Fruit fly (Drosophila melanogaster) whole organism, embryonic: ENCODE measurements around the gene sordd2.
A peak's percentile ranks its signal among the peaks of the same experiment; 100 is the strongest.

Experiments
- Atf3 ChIP-seq: fragments of 200-800 bp; sonication (Bioruptor generic); optimal IDR thresholded peaks from 3 replicates; lab custom pipeline; 2016; ENCODE audit warnings: missing biosample characterization, missing genetic modification characterization
- Bgb ChIP-seq: fragments of 200-800 bp; sonication (Bioruptor generic); IDR thresholded peaks from 2 replicates; pipeline ENCODE4 v1.3.6; 2022; ENCODE audit warnings: missing biosample characterization, missing genetic modification characterization; ENCODE audit not compliant: partially characterized antibody
- BtbVII ChIP-seq: fragments of 200-800 bp; sonication (Bioruptor generic); optimal IDR thresholded peaks from 3 replicates; lab custom pipeline; 2017; ENCODE audit warnings: missing biosample characterization, mild to moderate bottlenecking, missing genetic modification characterization
- CG10267 ChIP-seq: fragments of 200-800 bp; sonication (Bioruptor generic); optimal IDR thresholded peaks from 2 replicates; lab custom pipeline; 2018; ENCODE audit warnings: missing biosample characterization, mild to moderate bottlenecking, missing genetic modification characterization, moderate library complexity
- CG11504 ChIP-seq: fragments of 200-800 bp; sonication (Bioruptor generic); optimal IDR thresholded peaks from 3 replicates; lab custom pipeline; 2019; ENCODE audit warnings: missing biosample characterization, mild to moderate bottlenecking, missing genetic modification characterization, moderate library complexity
- CG11695 ChIP-seq: fragments of 200-800 bp; sonication (Bioruptor generic); IDR thresholded peaks from 3 replicates; pipeline ENCODE4 v1.3.6; 2022; ENCODE audit warnings: missing biosample characterization, missing genetic modification characterization
- CG12391 ChIP-seq: fragments of 200-800 bp; sonication (Bioruptor generic); optimal IDR thresholded peaks from 3 replicates; lab custom pipeline; 2018; ENCODE audit warnings: missing biosample characterization, mild to moderate bottlenecking, missing genetic modification characterization, moderate library complexity
- CG15479 ChIP-seq: fragments of 200-800 bp; sonication (Bioruptor generic); optimal IDR thresholded peaks from 3 replicates; lab custom pipeline; 2019; ENCODE audit warnings: missing biosample characterization, mild to moderate bottlenecking, missing genetic modification characterization, moderate library complexity
- CG15514 ChIP-seq: fragments of 200-800 bp; sonication (Bioruptor generic); optimal IDR thresholded peaks from 3 replicates; lab custom pipeline; 2017; ENCODE audit warnings: missing biosample characterization, missing genetic modification characterization, mild to moderate bottlenecking, moderate library complexity, missing genetic modification reagents
- CG16813 ChIP-seq: fragments of 200-800 bp; sonication (Bioruptor generic); IDR thresholded peaks from 3 replicates; pipeline ENCODE4 v1.3.6; 2022; ENCODE audit warnings: missing biosample characterization, missing genetic modification characterization; ENCODE audit not compliant: partially characterized antibody
- CG18619 ChIP-seq: fragments of 200-800 bp; sonication (Bioruptor generic); optimal IDR thresholded peaks from 3 replicates; lab custom pipeline; 2017; ENCODE audit warnings: missing biosample characterization, mild to moderate bottlenecking, missing genetic modification characterization
- CG2889 ChIP-seq: fragments of 200-800 bp; sonication (Bioruptor generic); IDR thresholded peaks from 3 replicates; pipeline ENCODE4 v1.3.6; 2022; ENCODE audit warnings: missing biosample characterization, missing genetic modification characterization
- CG32767 ChIP-seq: fragments of 200-800 bp; sonication (Bioruptor generic); IDR thresholded peaks from 2 replicates; pipeline ENCODE4 v1.3.6; 2022; ENCODE audit warnings: missing biosample characterization, missing genetic modification characterization
- CG34376 ChIP-seq: fragments of 200-800 bp; sonication (Bioruptor generic); optimal IDR thresholded peaks from 2 replicates; lab custom pipeline; 2018; ENCODE audit warnings: missing biosample characterization, mild to moderate bottlenecking, missing genetic modification characterization
- CG34422 ChIP-seq: fragments of 200-800 bp; sonication (Bioruptor generic); IDR thresholded peaks from 3 replicates; pipeline ENCODE4 v1.3.6; 2022; ENCODE audit warnings: missing biosample characterization, missing genetic modification characterization
- CG3838 ChIP-seq: fragments of 200-800 bp; sonication (Bioruptor generic); optimal IDR thresholded peaks from 3 replicates; lab custom pipeline; 2016; ENCODE audit warnings: missing biosample characterization, missing genetic modification characterization
- CG4854 ChIP-seq: fragments of 200-800 bp; sonication (Bioruptor generic); optimal IDR thresholded peaks from 2 replicates; lab custom pipeline; 2016; ENCODE audit warnings: missing biosample characterization, missing genetic modification characterization, inconsistent platforms
- CG6654 ChIP-seq: fragments of 200-800 bp; sonication (Bioruptor generic); optimal IDR thresholded peaks from 2 replicates; lab custom pipeline; 2017; ENCODE audit warnings: missing biosample characterization, mild to moderate bottlenecking, missing genetic modification characterization
- CG7745 ChIP-seq: fragments of 200-800 bp; sonication (Bioruptor generic); optimal IDR thresholded peaks from 2 replicates; lab custom pipeline; 2018; ENCODE audit warnings: missing biosample characterization, mild to moderate bottlenecking, missing genetic modification characterization, moderate library complexity
- CrebB ChIP-seq: fragments of 200-800 bp; sonication (Bioruptor generic); optimal IDR thresholded peaks from 3 replicates; lab custom pipeline; 2018; ENCODE audit warnings: missing biosample characterization, mild to moderate bottlenecking, missing genetic modification characterization
- D ChIP-seq, 2 experiments: fragments of 200-800 bp in 1 of 2; fragments of >200 bp in 1 of 2; sonication (Bioruptor generic) in 1 of 2; optimal IDR thresholded peaks; 2 replicates in 1 of 2; 3 replicates in 1 of 2; lab custom pipeline; 2017; ENCODE audit warnings: mild to moderate bottlenecking in 1 of 2, missing biosample characterization in 1 of 2, missing genetic modification characterization in 1 of 2, missing genetic modification reagents in 1 of 2
- D19B ChIP-seq: fragments of 200-800 bp; sonication (Bioruptor generic); optimal IDR thresholded peaks from 2 replicates; lab custom pipeline; 2017; ENCODE audit warnings: missing biosample characterization, mild to moderate bottlenecking, missing genetic modification characterization
- E2f2 ChIP-seq: fragments of 200-800 bp; sonication (Bioruptor generic); IDR thresholded peaks from 2 replicates; pipeline ENCODE4 v1.3.6; 2022; ENCODE audit warnings: missing biosample characterization, missing genetic modification characterization
- Ets97D ChIP-seq: fragments of 200-800 bp; sonication (Bioruptor generic); optimal IDR thresholded peaks from 3 replicates; lab custom pipeline; 2016; ENCODE audit warnings: missing biosample characterization, missing genetic modification characterization
- Hr39 ChIP-seq: fragments of >200 bp; optimal IDR thresholded peaks from 2 replicates; lab custom pipeline; 2017
- MESR4 ChIP-seq: fragments of 200-800 bp; sonication (Bioruptor generic); optimal IDR thresholded peaks from 2 replicates; lab custom pipeline; 2018; ENCODE audit warnings: missing biosample characterization, mild to moderate bottlenecking, missing genetic modification characterization, moderate library complexity
- Nf-YB ChIP-seq: fragments of 200-800 bp; sonication (Bioruptor generic); optimal IDR thresholded peaks from 3 replicates; lab custom pipeline; 2019; ENCODE audit warnings: missing biosample characterization, mild to moderate bottlenecking, missing genetic modification characterization, moderate library complexity
- Optix ChIP-seq: fragments of 200-800 bp; sonication (Bioruptor generic); IDR thresholded peaks from 3 replicates; pipeline ENCODE4 v1.3.6; 2022; ENCODE audit warnings: missing biosample characterization, missing genetic modification characterization
- Trl ChIP-seq, 3 experiments: fragments of >200 bp in 2 of 3; fragments of 200-800 bp in 1 of 3; sonication (Bioruptor generic) in 1 of 3; optimal IDR thresholded peaks; 2 replicates in 1 of 3; 3 replicates in 2 of 3; lab custom pipeline; 2016 to 2017; ENCODE audit warnings: missing biosample characterization in 1 of 3, missing genetic modification characterization in 1 of 3
- YL-1 ChIP-seq: fragments of 200-800 bp; sonication (Bioruptor generic); optimal IDR thresholded peaks from 3 replicates; lab custom pipeline; 2017; ENCODE audit warnings: missing biosample characterization, mild to moderate bottlenecking, missing genetic modification characterization
- chinmo ChIP-seq: fragments of 200-800 bp; sonication (Bioruptor generic); IDR thresholded peaks from 4 replicates; pipeline ENCODE4 v1.3.6; 2022; ENCODE audit warnings: missing biosample characterization, missing genetic modification characterization; ENCODE audit not compliant: partially characterized antibody
- crol ChIP-seq: fragments of 200-800 bp; sonication (Bioruptor generic); IDR thresholded peaks from 2 replicates; pipeline ENCODE4 v1.3.6; 2022; ENCODE audit warnings: missing biosample characterization, missing genetic modification characterization
- dmrt11E ChIP-seq: fragments of 200-800 bp; sonication (Bioruptor generic); optimal IDR thresholded peaks from 3 replicates; lab custom pipeline; 2018; ENCODE audit warnings: missing biosample characterization, mild to moderate bottlenecking, missing genetic modification characterization, moderate library complexity
- dpn ChIP-seq, 2 experiments: fragments of 200-800 bp; sonication (Bioruptor generic); optimal IDR thresholded peaks; 3 replicates each; lab custom pipeline; 2016; ENCODE audit warnings: missing biosample characterization in 2 of 2, missing genetic modification characterization in 2 of 2
- ewg ChIP-seq: fragments of 200-800 bp; sonication (Bioruptor generic); optimal IDR thresholded peaks from 3 replicates; lab custom pipeline; 2017; ENCODE audit warnings: mild to moderate bottlenecking, missing biosample characterization, missing genetic modification reagents, missing genetic modification characterization
- hbn ChIP-seq: fragments of 200-800 bp; sonication (Bioruptor generic); IDR thresholded peaks from 2 replicates; pipeline ENCODE4 v1.3.6; 2022; ENCODE audit warnings: missing biosample characterization, missing genetic modification characterization; ENCODE audit not compliant: partially characterized antibody
- hth ChIP-seq: fragments of >200 bp; optimal IDR thresholded peaks from 2 replicates; lab custom pipeline; 2017; ENCODE audit warnings: inconsistent platforms
- lilli ChIP-seq: fragments of 200-800 bp; sonication (Bioruptor generic); optimal IDR thresholded peaks from 3 replicates; lab custom pipeline; 2016; ENCODE audit warnings: missing biosample characterization, missing genetic modification characterization
- mam ChIP-seq: fragments of 200-800 bp; sonication (Bioruptor generic); optimal IDR thresholded peaks from 3 replicates; lab custom pipeline; 2016; ENCODE audit warnings: missing biosample characterization, missing genetic modification characterization
- nerfin-1 ChIP-seq: fragments of 200-800 bp; sonication (Bioruptor generic); optimal IDR thresholded peaks from 3 replicates; lab custom pipeline; 2019; ENCODE audit warnings: missing biosample characterization, mild to moderate bottlenecking, missing genetic modification characterization, moderate library complexity
- nom ChIP-seq: fragments of 200-800 bp; sonication (Bioruptor generic); optimal IDR thresholded peaks from 2 replicates; lab custom pipeline; 2017; ENCODE audit warnings: missing biosample characterization, missing genetic modification characterization, mild to moderate bottlenecking, moderate library complexity, missing genetic modification reagents
- phol ChIP-seq: fragments of 200-800 bp; sonication (Bioruptor generic); optimal IDR thresholded peaks from 3 replicates; lab custom pipeline; 2018; ENCODE audit warnings: missing biosample characterization, mild to moderate bottlenecking, missing genetic modification characterization, moderate library complexity
- schlank ChIP-seq: fragments of 200-800 bp; sonication (Bioruptor generic); optimal IDR thresholded peaks from 2 replicates; lab custom pipeline; 2018; ENCODE audit warnings: missing biosample characterization, mild to moderate bottlenecking, missing genetic modification characterization
- sens ChIP-seq: fragments of 200-800 bp; sonication (Bioruptor generic); peaks from one replicate; lab custom pipeline; 2016; ENCODE audit warnings: missing biosample characterization, missing genetic modification characterization
- tll ChIP-seq, 2 experiments: fragments of 200-800 bp in 1 of 2; fragments of >200 bp in 1 of 2; sonication (Bioruptor generic) in 1 of 2; optimal IDR thresholded peaks; 2 replicates each; lab custom pipeline; 2017 to 2019; ENCODE audit warnings: missing biosample characterization in 2 of 2, missing genetic modification characterization in 2 of 2, mild to moderate bottlenecking in 1 of 2, moderate library complexity in 1 of 2
- trem ChIP-seq: fragments of 200-800 bp; optimal IDR thresholded peaks from 3 replicates; lab custom pipeline; 2019; ENCODE audit warnings: missing biosample characterization, mild to moderate bottlenecking, missing genetic modification characterization, moderate library complexity
- wek ChIP-seq: fragments of 200-800 bp; sonication (Bioruptor generic); optimal IDR thresholded peaks from 3 replicates; lab custom pipeline; 2018; ENCODE audit warnings: missing biosample characterization, mild to moderate bottlenecking, missing genetic modification characterization, moderate library complexity

The sordd2 gene

DNA sequence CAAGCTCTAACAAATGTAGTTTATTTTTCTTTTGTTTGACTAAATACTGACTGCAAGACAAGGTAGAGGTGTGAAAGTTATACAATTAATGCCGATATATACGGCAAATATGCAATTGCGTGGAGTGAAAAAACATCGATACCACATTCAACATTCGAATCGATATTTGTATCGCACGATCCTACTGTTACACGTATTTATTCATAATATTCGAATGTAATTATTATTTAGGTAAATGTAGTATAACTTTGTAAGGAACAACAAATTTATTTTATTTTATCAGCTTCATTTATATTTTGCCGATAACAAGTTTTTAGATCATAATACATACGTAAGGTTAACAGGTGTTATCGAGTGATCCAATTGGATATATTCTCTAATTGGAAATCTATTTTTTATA, 36.4 kb upstream of the sordd2 start, which contains the start of gene Chc (continued):
- TF ChIP-seq trem (tag; lab: Kevin White, UChicago) (peak; percentile 44), wek (GFP tag; lab: Kevin White, UChicago) (no peak), CG10267 (tag; lab: Kevin White, UChicago) (peak; percentile 25), CG16813 (GFP tag; lab: Robert Waterston, UW) (peak; percentile 98), CG4854 (no peak), E2f2 (peak; percentile 50; the same call in 1 of the 2 replicates), CG15479 (GFP tag; lab: Kevin White, UChicago) (peak; percentile 44), Atf3 (no peak), Bgb (peak; percentile 98)

DNA sequence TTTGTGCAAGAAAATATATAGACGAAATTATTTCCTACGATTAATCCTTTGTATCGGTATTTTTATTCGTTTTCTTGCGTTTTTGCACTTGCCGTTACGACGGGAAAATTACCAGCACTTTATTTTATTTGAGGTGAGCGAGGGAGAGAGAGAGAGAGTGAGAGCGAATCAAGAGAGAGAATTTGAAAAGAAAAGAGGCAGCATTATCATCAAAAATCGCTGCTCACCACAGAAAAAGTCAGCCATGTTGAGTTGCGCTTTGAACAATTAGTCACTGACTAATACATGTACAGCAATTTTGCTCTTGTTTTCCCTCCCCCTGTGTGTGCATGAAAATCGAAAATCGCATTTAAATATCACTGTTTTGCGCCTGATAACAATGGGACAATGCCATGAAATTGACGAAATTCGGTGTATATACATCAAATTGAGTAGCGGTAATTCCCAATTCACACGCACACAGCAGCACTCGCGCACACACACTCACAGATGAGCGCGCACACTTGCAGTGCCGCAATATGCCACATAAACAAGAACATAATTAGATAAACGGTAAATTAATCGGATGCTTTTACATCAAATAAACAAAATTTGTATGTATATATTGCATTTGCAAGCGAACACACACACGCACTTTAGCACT, 35.8 kb upstream of the sordd2 start:
- TF ChIP-seq Optix (GFP tag; lab: Robert Waterston, UW) (no peak), CG18619 (no peak), ewg (peak; percentile 9), mam (GFP tag; lab: Kevin White, UChicago) (no peak), CG2889 (GFP tag; lab: Robert Waterston, UW) (no peak), chinmo (GFP tag; lab: Robert Waterston, UW) (peak; percentile 51; the same call in 1 of the 4 replicates), hbn (peak; percentile 39; the same call in 1 of the 2 replicates), sens (peak; percentile 50), tll (GFP tag; optimal IDR thresholded peaks at IDR 0.05; lab: Kevin White, UChicago) (peak in 1 of 2 experiments; percentile 13), Trl (optimal IDR thresholded peaks at IDR 0.05; lab: Kevin White, UChicago) (peak; percentile 89 to 96), Trl (GFP tag; optimal IDR thresholded peaks at IDR 0.05; lab: Kevin White, UChicago) (peak; percentile 5), BtbVII (GFP tag; lab: Kevin White, UChicago) (peak; percentile 24), schlank (tag; lab: Kevin White, UChicago) (no peak), crol (GFP tag; lab: Robert Waterston, UW) (0 out of 2 replicates have a peak, but pooled peaks have one; percentile 9), CG34376 (peak; percentile 49), CG3838 (GFP tag; lab: Kevin White, UChicago) (no peak), nerfin-1 (tag; lab: Kevin White, UChicago) (peak; percentile 75), CrebB (tag; lab: Kevin White, UChicago) (no peak), dmrt11E (tag; lab: Kevin White, UChicago) (no peak), CG11695 (no peak), nom (GFP tag; lab: Kevin White, UChicago) (peak; percentile 57), CG11504 (no peak), CG15479 (GFP tag; lab: Kevin White, UChicago) (peak; percentile 17), CG12391 (tag; lab: Kevin White, UChicago) (no peak), hth (lab: Kevin White, UChicago) (no peak), YL-1 (GFP tag; lab: Kevin White, UChicago) (peak; percentile 44), CG6654 (GFP tag; lab: Kevin White, UChicago) (no peak), D (optimal IDR thresholded peaks at IDR 0.05; lab: Kevin White, UChicago) (peak; percentile 45), D (GFP tag; optimal IDR thresholded peaks at IDR 0.05; lab: Kevin White, UChicago) (no peak), CG7745 (tag; lab: Kevin White, UChicago) (peak; percentile 21), dpn (GFP tag; optimal IDR thresholded peaks at IDR 0.05; lab: Kevin White, UChicago) (no peak), Hr39 (no peak), CG34422 (GFP tag; lab: Robert Waterston, UW) (peak; percentile 18; the same call in 1 of the 3 replicates), phol (tag; lab: Kevin White, UChicago) (peak; percentile 92), lilli (GFP tag; lab: Kevin White, UChicago) (no peak), Nf-YB (peak; percentile 16), Ets97D (GFP tag; lab: Kevin White, UChicago) (no peak), CG15514 (GFP tag; lab: Kevin White, UChicago) (peak; percentile 0), CG32767 (GFP tag; lab: Robert Waterston, UW) (peak; percentile 79), D19B (GFP tag; lab: Kevin White, UChicago) (peak; percentile 55), MESR4 (GFP tag; lab: Kevin White, UChicago) (peak; percentile 60)
